Fruit fly (Drosophila melanogaster): ENCODE results near the gene mRpS24.

The mRpS24 gene

DNA sequence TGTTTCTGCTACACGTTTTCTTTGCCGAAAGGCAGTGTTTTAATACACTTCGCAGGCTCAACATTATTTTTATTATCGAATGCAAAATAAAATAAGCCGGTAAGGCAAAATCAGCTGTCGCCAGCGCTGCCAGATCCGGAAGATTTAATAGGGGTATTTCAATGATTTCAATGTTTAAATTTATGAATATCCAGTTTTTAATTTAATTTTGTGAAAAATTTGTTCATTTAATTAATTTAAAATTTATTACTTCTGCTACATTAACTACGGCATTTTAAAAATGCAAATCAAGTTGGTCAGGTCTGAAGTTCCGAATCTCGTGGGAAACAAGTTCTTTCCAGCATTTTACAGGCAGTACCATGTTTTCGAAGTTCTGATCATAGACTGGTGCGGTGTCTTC lies 14.5 kb downstream of the mRpS24 start, which contains the start of gene Slimp (continued):
- no peak for TF ChIP-seq emc (GFP tag; optimal IDR thresholded peaks at IDR 0.05)
- peak; percentile 40 for TF ChIP-seq grau (tag; optimal IDR thresholded peaks at IDR 0.05)
- no peak for TF ChIP-seq oc (tag; optimal IDR thresholded peaks at IDR 0.05)
- peak; percentile 21 for TF ChIP-seq CG10267 (tag; optimal IDR thresholded peaks at IDR 0.05)
- peak; percentile 39 for TF ChIP-seq CG2678 (tag; optimal IDR thresholded peaks at IDR 0.05)
- TF ChIP-seq Lpt (GFP tag; optimal IDR thresholded peaks at IDR 0.05): no peak
- 0 out of 2 replicates have a peak, but pooled peaks have one; percentile 20 for TF ChIP-seq sob (GFP tag; IDR thresholded peaks at IDR 0.05)
- peak; percentile 5; the same call in 1 of the 2 replicates for TF ChIP-seq CG3847 (GFP tag; IDR thresholded peaks at IDR 0.05)
- TF ChIP-seq Trl (optimal IDR thresholded peaks at IDR 0.05): no peak
- no peak for TF ChIP-seq Trl (GFP tag; optimal IDR thresholded peaks at IDR 0.05)
- TF ChIP-seq CG10979 (tag; optimal IDR thresholded peaks at IDR 0.05): peak; percentile 18
- TF ChIP-seq Atf3 (GFP tag; optimal IDR thresholded peaks at IDR 0.05): no peak
- TF ChIP-seq mld (GFP tag; IDR thresholded peaks at IDR 0.05; ENCODE audit: partially characterized antibody): no peak
- TF ChIP-seq slbo (GFP tag; IDR thresholded peaks at IDR 0.05): peak; percentile 29; the same call in 1 of the 2 replicates
- no peak for TF ChIP-seq CG15269 (tag; optimal IDR thresholded peaks at IDR 0.05)
- peak; percentile 13 for TF ChIP-seq CG10147 (GFP tag; optimal IDR thresholded peaks at IDR 0.05)
- TF ChIP-seq nom (GFP tag; optimal IDR thresholded peaks at IDR 0.05): peak; percentile 10
- no peak for TF ChIP-seq usp (GFP tag; optimal IDR thresholded peaks at IDR 0.05)
- peak; percentile 29 for TF ChIP-seq Dp (GFP tag; optimal IDR thresholded peaks at IDR 0.05)
- no peak for TF ChIP-seq wor (GFP tag; IDR thresholded peaks at IDR 0.05)
- TF ChIP-seq CG11504 (tag; optimal IDR thresholded peaks at IDR 0.05): peak; percentile 33
- no peak for TF ChIP-seq CG42726 (GFP tag; IDR thresholded peaks at IDR 0.05; ENCODE audit: partially characterized antibody)
- peak; percentile 78 for TF ChIP-seq Ets65A (GFP tag)
- peak; percentile 14 for TF ChIP-seq CG12659 (GFP tag; optimal IDR thresholded peaks at IDR 0.05)
- peak; percentile 10 for TF ChIP-seq CG18262 (tag; optimal IDR thresholded peaks at IDR 0.05)
- TF ChIP-seq CG11695 (GFP tag; IDR thresholded peaks at IDR 0.05): 0 out of 3 replicates have a peak, but pooled peaks have one; percentile 20
- peak; percentile 82 for TF ChIP-seq sens (GFP tag)
- TF ChIP-seq lilli (GFP tag; optimal IDR thresholded peaks at IDR 0.05): peak; percentile 25
- peak; percentile 14 for TF ChIP-seq CG9817 (tag; optimal IDR thresholded peaks at IDR 0.05)
- no peak for TF ChIP-seq CG4730 (GFP tag; IDR thresholded peaks at IDR 0.05)
- TF ChIP-seq Scr (GFP tag; IDR thresholded peaks at IDR 0.05; ENCODE audit: partially characterized antibody): 0 out of 2 replicates have a peak, but pooled peaks have one; percentile 2
- peak; percentile 11 for TF ChIP-seq CG4617 (GFP tag; optimal IDR thresholded peaks at IDR 0.05; ENCODE audit: borderline replicate concordance)
- TF ChIP-seq Xbp1 (GFP tag; optimal IDR thresholded peaks at IDR 0.05): peak; percentile 5
- no peak for TF ChIP-seq CG7987 (GFP tag; optimal IDR thresholded peaks at IDR 0.05)
- peak; percentile 49 for TF ChIP-seq gem (tag; optimal IDR thresholded peaks at IDR 0.05)
- TF ChIP-seq Ets97D (GFP tag; optimal IDR thresholded peaks at IDR 0.05): peak; percentile 20
- TF ChIP-seq Fer2 (tag; optimal IDR thresholded peaks at IDR 0.05): no peak
- no peak for TF ChIP-seq CG4360 (GFP tag; IDR thresholded peaks at IDR 0.05)
- TF ChIP-seq seq (GFP tag; IDR thresholded peaks at IDR 0.05): no peak
- TF ChIP-seq sna (GFP tag; IDR thresholded peaks at IDR 0.05; ENCODE audit: partially characterized antibody): peak; percentile 20; the same call in 1 of the 2 replicates
- TF ChIP-seq Rx (GFP tag; IDR thresholded peaks at IDR 0.05): no peak
- peak; percentile 45 for TF ChIP-seq Elba2 (GFP tag; optimal IDR thresholded peaks at IDR 0.05)
- peak; percentile 1 for TF ChIP-seq CG13424 (tag; optimal IDR thresholded peaks at IDR 0.05)
- peak in 1 of 2 experiments; percentile 32 for TF ChIP-seq bsh (GFP tag; optimal IDR thresholded peaks at IDR 0.05)
- TF ChIP-seq CG4328 (GFP tag; optimal IDR thresholded peaks at IDR 0.05): no peak
- no peak for TF ChIP-seq ash1 (GFP tag; optimal IDR thresholded peaks at IDR 0.05)
- TF ChIP-seq crp (GFP tag; optimal IDR thresholded peaks at IDR 0.05): peak; percentile 56 to 93
- TF ChIP-seq CoRest (tag; optimal IDR thresholded peaks at IDR 0.05): peak; percentile 8
- TF ChIP-seq CG17912 (GFP tag; optimal IDR thresholded peaks at IDR 0.05): no peak
- peak; percentile 95 for TF ChIP-seq MBD-R2 (GFP tag; IDR thresholded peaks at IDR 0.05)
